Worm (Caenorhabditis elegans) whole organism, L4 larva: Measurements from ENCODE around the gene M03F8.5.

Source experiments
- ceh-28 ChIP-seq: fragments of 150-350 bp; optimal IDR thresholded peaks from 2 replicates; lab custom pipeline; 2014; ENCODE audit warnings: missing biosample characterization, missing genetic modification reagents, missing genetic modification characterization
- daf-19 ChIP-seq: fragments of 200-800 bp; sonication (Bioruptor generic); conservative IDR thresholded peaks from 2 replicates; pipeline ENCODE4 v1.3.6; 2022; ENCODE audit warnings: missing genetic modification characterization, missing compliant biosample characterization
- daf-8 ChIP-seq: fragments of 200-800 bp; sonication (Bioruptor generic); IDR thresholded peaks from 2 replicates; pipeline ENCODE4 v1.3.6; 2022; ENCODE audit warnings: missing genetic modification characterization, missing compliant biosample characterization
- dpl-1 ChIP-seq: fragments of 150-350 bp; optimal IDR thresholded peaks from 2 replicates; lab custom pipeline; 2014; ENCODE audit warnings: missing biosample characterization, missing genetic modification reagents, missing genetic modification characterization
- dve-1 ChIP-seq: sonication (generic microtip); optimal IDR thresholded peaks from 2 replicates; lab custom pipeline; 2017; ENCODE audit warnings: antibody characterized with exemption, mild to moderate bottlenecking, missing genetic modification characterization, missing compliant biosample characterization; ENCODE audit not compliant: insufficient read depth
- nhr-11 ChIP-seq: fragments of 150-350 bp; optimal IDR thresholded peaks from 2 replicates; lab custom pipeline; 2014; ENCODE audit warnings: missing biosample characterization, missing genetic modification characterization
- nhr-111 ChIP-seq: fragments of 200-800 bp; sonication (Bioruptor generic); optimal IDR thresholded peaks from 2 replicates; lab custom pipeline; 2018; ENCODE audit warnings: mild to moderate bottlenecking, missing genetic modification characterization, missing compliant biosample characterization
- unc-130 ChIP-seq: sonication (generic microtip); optimal IDR thresholded peaks from 2 replicates; lab custom pipeline; 2016; ENCODE audit warnings: missing genetic modification reagents, missing genetic modification characterization, missing compliant biosample characterization
- zip-11 ChIP-seq: fragments of 200-800 bp; sonication (Bioruptor generic); IDR thresholded peaks from 2 replicates; pipeline ENCODE4 v1.3.6; 2022; ENCODE audit warnings: missing genetic modification characterization, missing compliant biosample characterization
- ztf-11 ChIP-seq: fragments of 150-350 bp; optimal IDR thresholded peaks from 2 replicates; lab custom pipeline; 2014; ENCODE audit warnings: missing biosample characterization, missing genetic modification characterization

ce11 chrV:5972582-5972981 lies 36.0 kb upstream of the M03F8.5 start:
- no peak for TF ChIP-seq nhr-111 (GFP tag; lab: Kevin White, UChicago)
- no peak for TF ChIP-seq daf-19 (GFP tag; lab: Robert Waterston, UW)
- no peak for TF ChIP-seq nhr-11
- TF ChIP-seq zip-11 (GFP tag; lab: Robert Waterston, UW) = no peak
- TF ChIP-seq unc-130 (GFP tag; lab: Kevin White, UChicago) = no peak
- no peak for TF ChIP-seq daf-8 (GFP tag; lab: Robert Waterston, UW)
- no peak for TF ChIP-seq dpl-1 (GFP tag; lab: Kevin White, UChicago)
- TF ChIP-seq dve-1 = no peak
- no peak for TF ChIP-seq ztf-11
- no peak for TF ChIP-seq ceh-28 (tag; lab: Kevin White, UChicago)
